Fruit fly (Drosophila melanogaster) whole organism, embryonic: ENCODE measurements around the gene LManV.

Experiments
- Awh ChIP-seq: fragments of 200-800 bp; sonication (Bioruptor generic); IDR thresholded peaks from 2 replicates; pipeline ENCODE4, ENCODE4 v1.3.6; 2022; ENCODE audit warnings: missing biosample characterization, missing genetic modification characterization
- CG10267 ChIP-seq: fragments of 200-800 bp; sonication (Bioruptor generic); optimal IDR thresholded peaks from 2 replicates; lab custom pipeline; 2018; ENCODE audit warnings: missing biosample characterization, mild to moderate bottlenecking, missing genetic modification characterization, moderate library complexity
- CG10321 ChIP-seq: fragments of 200-800 bp; sonication (Bioruptor generic); IDR thresholded peaks from 2 replicates; pipeline ENCODE4 v1.3.6; 2022; ENCODE audit warnings: missing biosample characterization, missing genetic modification characterization
- CG11398 ChIP-seq: fragments of 200-800 bp; sonication (Bioruptor generic); optimal IDR thresholded peaks from 2 replicates; lab custom pipeline; 2016; ENCODE audit warnings: missing biosample characterization, missing genetic modification characterization
- CG14667 ChIP-seq: fragments of 200-800 bp; sonication (Bioruptor generic); IDR thresholded peaks from 2 replicates; pipeline ENCODE4 v1.3.6; 2022; ENCODE audit warnings: missing biosample characterization, missing genetic modification characterization
- CG14710 ChIP-seq: fragments of 200-800 bp; sonication (Bioruptor generic); optimal IDR thresholded peaks from 3 replicates; lab custom pipeline; 2019; ENCODE audit warnings: missing biosample characterization, mild to moderate bottlenecking, missing genetic modification characterization, moderate library complexity
- CG14860 ChIP-seq: fragments of 200-800 bp; sonication (Bioruptor generic); IDR thresholded peaks from 3 replicates; pipeline ENCODE4 v1.3.6; 2022; ENCODE audit warnings: missing biosample characterization, missing genetic modification characterization; ENCODE audit not compliant: partially characterized antibody
- CG17186 ChIP-seq: fragments of 200-800 bp; sonication (Bioruptor generic); optimal IDR thresholded peaks from 3 replicates; lab custom pipeline; 2017; ENCODE audit warnings: missing biosample characterization, missing genetic modification reagents, missing genetic modification characterization
- CG1832 ChIP-seq: fragments of 200-800 bp; sonication (Bioruptor generic); optimal IDR thresholded peaks from 2 replicates; lab custom pipeline; 2017; ENCODE audit warnings: missing biosample characterization, mild to moderate bottlenecking, missing genetic modification characterization, inconsistent platforms
- CG18476 ChIP-seq: fragments of 200-800 bp; sonication (Bioruptor generic); optimal IDR thresholded peaks from 2 replicates; lab custom pipeline; 2016; ENCODE audit warnings: missing biosample characterization, mild to moderate bottlenecking, missing genetic modification characterization
- CG2129 ChIP-seq: fragments of 200-800 bp; sonication (Bioruptor generic); IDR thresholded peaks from 2 replicates; pipeline ENCODE4 v1.3.6; 2022; ENCODE audit warnings: missing biosample characterization, missing genetic modification characterization; ENCODE audit not compliant: partially characterized antibody
- CG31365 ChIP-seq: fragments of 200-800 bp; sonication (Bioruptor generic); optimal IDR thresholded peaks from 2 replicates; lab custom pipeline; 2018; ENCODE audit warnings: missing biosample characterization, mild to moderate bottlenecking, missing genetic modification characterization
- CG3163 ChIP-seq: fragments of 200-800 bp; sonication (Bioruptor generic); optimal IDR thresholded peaks from 3 replicates; lab custom pipeline; 2016; ENCODE audit warnings: missing biosample characterization, missing genetic modification characterization
- CG34224 ChIP-seq: fragments of 200-800 bp; sonication (Bioruptor generic); IDR thresholded peaks from 3 replicates; pipeline ENCODE4 v1.3.6; 2022; ENCODE audit warnings: missing biosample characterization, missing genetic modification characterization; ENCODE audit not compliant: partially characterized antibody
- CG3838 ChIP-seq: fragments of 200-800 bp; sonication (Bioruptor generic); optimal IDR thresholded peaks from 3 replicates; lab custom pipeline; 2016; ENCODE audit warnings: missing biosample characterization, missing genetic modification characterization
- CG4707 ChIP-seq: fragments of 200-800 bp; sonication (Bioruptor generic); optimal IDR thresholded peaks from 2 replicates; lab custom pipeline; 2018; ENCODE audit warnings: missing biosample characterization, mild to moderate bottlenecking, missing genetic modification characterization, moderate library complexity
- CG6272 ChIP-seq: fragments of 200-800 bp; sonication (Bioruptor generic); IDR thresholded peaks from 2 replicates; pipeline ENCODE4 v1.3.6; 2022; ENCODE audit warnings: missing biosample characterization, missing genetic modification characterization
- CG6689 ChIP-seq: fragments of 200-800 bp; sonication (Bioruptor generic); IDR thresholded peaks from 2 replicates; pipeline ENCODE4 v1.3.6; 2022; ENCODE audit warnings: missing biosample characterization, missing genetic modification characterization
- CG8944 ChIP-seq: fragments of 200-800 bp; sonication (Bioruptor generic); optimal IDR thresholded peaks from 3 replicates; lab custom pipeline; 2016; ENCODE audit warnings: missing biosample characterization, missing genetic modification characterization
- CG9876 ChIP-seq: fragments of 200-800 bp; sonication (Bioruptor generic); optimal IDR thresholded peaks from 2 replicates; lab custom pipeline; 2016; ENCODE audit warnings: missing biosample characterization, missing genetic modification characterization
- CTCF ChIP-seq: fragments of 200-800 bp; sonication (Bioruptor generic); optimal IDR thresholded peaks from 2 replicates; lab custom pipeline; 2017; ENCODE audit warnings: missing biosample characterization, mild to moderate bottlenecking, missing genetic modification characterization, moderate library complexity
- CkIIα-i1 ChIP-seq: fragments of 200-800 bp; sonication (Bioruptor generic); IDR thresholded peaks from 2 replicates; pipeline ENCODE4 v1.3.6; 2022; ENCODE audit warnings: missing biosample characterization, missing genetic modification characterization
- CoRest ChIP-seq: fragments of 200-800 bp; sonication (Bioruptor generic); optimal IDR thresholded peaks from 3 replicates; lab custom pipeline; 2018; ENCODE audit warnings: missing biosample characterization, mild to moderate bottlenecking, missing genetic modification characterization, moderate library complexity
- CrebB ChIP-seq: fragments of 200-800 bp; sonication (Bioruptor generic); optimal IDR thresholded peaks from 3 replicates; lab custom pipeline; 2018; ENCODE audit warnings: missing biosample characterization, mild to moderate bottlenecking, missing genetic modification characterization
- Dfd ChIP-seq, 2 experiments: fragments of >200 bp; optimal IDR thresholded peaks; 2 replicates each; lab custom pipeline; 2017; ENCODE audit warnings: missing biosample characterization in 2 of 2, missing genetic modification characterization in 2 of 2
- Dll ChIP-seq: fragments of 200-800 bp; sonication (Bioruptor generic); IDR thresholded peaks from 4 replicates; pipeline ENCODE4 v1.3.6; 2022; ENCODE audit warnings: missing biosample characterization, missing genetic modification characterization; ENCODE audit not compliant: partially characterized antibody
- ERR ChIP-seq: fragments of 200-800 bp; sonication (Bioruptor generic); optimal IDR thresholded peaks from 2 replicates; lab custom pipeline; 2016; ENCODE audit warnings: missing biosample characterization, missing genetic modification characterization
- Fer1 ChIP-seq: fragments of 200-800 bp; sonication (Bioruptor generic); optimal IDR thresholded peaks from 2 replicates; lab custom pipeline; 2017; ENCODE audit warnings: missing biosample characterization, mild to moderate bottlenecking, missing genetic modification characterization
- H15 ChIP-seq: fragments of 200-800 bp; sonication (Bioruptor generic); IDR thresholded peaks from 3 replicates; pipeline ENCODE4 v1.3.6; 2022; ENCODE audit warnings: missing biosample characterization, missing genetic modification characterization
- Hey ChIP-seq: fragments of 200-800 bp; sonication (Bioruptor generic); optimal IDR thresholded peaks from 3 replicates; lab custom pipeline; 2018; ENCODE audit warnings: missing biosample characterization, mild to moderate bottlenecking, missing genetic modification characterization
- HmgZ ChIP-seq: fragments of 200-800 bp; sonication (Bioruptor generic); optimal IDR thresholded peaks from 2 replicates; lab custom pipeline; 2018; ENCODE audit warnings: missing biosample characterization, mild to moderate bottlenecking, missing genetic modification characterization
- Jarid2 ChIP-seq: fragments of 200-800 bp; sonication (Bioruptor generic); optimal IDR thresholded peaks from 3 replicates; lab custom pipeline; 2017; ENCODE audit warnings: mild to moderate bottlenecking, missing biosample characterization, missing genetic modification reagents, missing genetic modification characterization
- Max ChIP-seq: fragments of 200-800 bp; sonication (Bioruptor generic); optimal IDR thresholded peaks from 2 replicates; lab custom pipeline; 2016; ENCODE audit warnings: missing biosample characterization, mild to moderate bottlenecking, missing genetic modification characterization
- NK7.1 ChIP-seq: fragments of 200-800 bp; sonication (Bioruptor generic); optimal IDR thresholded peaks from 3 replicates; lab custom pipeline; 2016; ENCODE audit warnings: missing biosample characterization, missing genetic modification characterization
- Nf-YB ChIP-seq: fragments of 200-800 bp; sonication (Bioruptor generic); optimal IDR thresholded peaks from 3 replicates; lab custom pipeline; 2019; ENCODE audit warnings: missing biosample characterization, mild to moderate bottlenecking, missing genetic modification characterization, moderate library complexity
- Scr ChIP-seq: fragments of 200-800 bp; sonication (Bioruptor generic); IDR thresholded peaks from 2 replicates; pipeline ENCODE4 v1.3.6; 2022; ENCODE audit warnings: missing biosample characterization, missing genetic modification characterization; ENCODE audit not compliant: partially characterized antibody
- al ChIP-seq: fragments of 200-800 bp; sonication (Bioruptor generic); IDR thresholded peaks from 2 replicates; pipeline ENCODE4 v1.3.6; 2022; ENCODE audit warnings: missing biosample characterization, missing genetic modification characterization
- bigmax ChIP-seq: fragments of 200-800 bp; sonication (Bioruptor generic); optimal IDR thresholded peaks from 2 replicates; lab custom pipeline; 2018; ENCODE audit warnings: missing biosample characterization, mild to moderate bottlenecking, missing genetic modification characterization
- chif ChIP-seq, 2 experiments: fragments of 200-800 bp; sonication (Bioruptor generic); optimal IDR thresholded peaks; 3 replicates each; lab custom pipeline; 2016; ENCODE audit warnings: missing biosample characterization in 2 of 2, missing genetic modification characterization in 2 of 2
- croc ChIP-seq: fragments of 200-800 bp; sonication (Bioruptor generic); conservative IDR thresholded peaks from 3 replicates; pipeline ENCODE4 v1.3.6; 2022; ENCODE audit warnings: missing biosample characterization, missing genetic modification characterization
- da ChIP-seq: fragments of 200-800 bp; sonication (Bioruptor generic); optimal IDR thresholded peaks from 2 replicates; lab custom pipeline; 2016; ENCODE audit warnings: missing biosample characterization, missing genetic modification characterization
- ems ChIP-seq: fragments of 200-800 bp; sonication (Bioruptor generic); optimal IDR thresholded peaks from 3 replicates; lab custom pipeline; 2016; ENCODE audit warnings: missing biosample characterization, missing genetic modification characterization
- eve ChIP-seq, 2 experiments: fragments of >200 bp; optimal IDR thresholded peaks; 2 replicates each; lab custom pipeline; 2017; ENCODE audit warnings: missing biosample characterization in 2 of 2, missing genetic modification characterization in 2 of 2
- eyg ChIP-seq: fragments of 200-800 bp; sonication (Bioruptor generic); optimal IDR thresholded peaks from 3 replicates; lab custom pipeline; 2016; ENCODE audit warnings: missing biosample characterization, missing genetic modification characterization
- hbn ChIP-seq: fragments of 200-800 bp; sonication (Bioruptor generic); IDR thresholded peaks from 2 replicates; pipeline ENCODE4 v1.3.6; 2022; ENCODE audit warnings: missing biosample characterization, missing genetic modification characterization; ENCODE audit not compliant: partially characterized antibody
- jumu ChIP-seq: fragments of 200-800 bp; sonication (Bioruptor generic); optimal IDR thresholded peaks from 3 replicates; lab custom pipeline; 2016; ENCODE audit warnings: missing biosample characterization, missing genetic modification characterization
- mam ChIP-seq: fragments of 200-800 bp; sonication (Bioruptor generic); optimal IDR thresholded peaks from 3 replicates; lab custom pipeline; 2016; ENCODE audit warnings: missing biosample characterization, missing genetic modification characterization
- otp ChIP-seq: fragments of 200-800 bp; sonication (Bioruptor generic); IDR thresholded peaks from 3 replicates; pipeline ENCODE4, ENCODE4 v1.3.6; 2022; ENCODE audit warnings: missing biosample characterization, missing genetic modification characterization
- pita ChIP-seq: fragments of 200-800 bp; sonication (Bioruptor generic); optimal IDR thresholded peaks from 2 replicates; lab custom pipeline; 2017; ENCODE audit warnings: missing biosample characterization, mild to moderate bottlenecking, missing genetic modification characterization
- sd ChIP-seq: fragments of 200-800 bp; sonication (Bioruptor generic); optimal IDR thresholded peaks from 3 replicates; lab custom pipeline; 2018; ENCODE audit warnings: missing biosample characterization, mild to moderate bottlenecking, missing genetic modification characterization, moderate library complexity
- sug ChIP-seq: fragments of 200-800 bp; optimal IDR thresholded peaks from 2 replicates; lab custom pipeline; 2019; ENCODE audit warnings: missing biosample characterization, mild to moderate bottlenecking, missing genetic modification characterization, moderate library complexity
- usp ChIP-seq: fragments of >200 bp; optimal IDR thresholded peaks from 2 replicates; lab custom pipeline; 2017; ENCODE audit warnings: missing biosample characterization, missing genetic modification characterization

Gene LManV

DNA sequence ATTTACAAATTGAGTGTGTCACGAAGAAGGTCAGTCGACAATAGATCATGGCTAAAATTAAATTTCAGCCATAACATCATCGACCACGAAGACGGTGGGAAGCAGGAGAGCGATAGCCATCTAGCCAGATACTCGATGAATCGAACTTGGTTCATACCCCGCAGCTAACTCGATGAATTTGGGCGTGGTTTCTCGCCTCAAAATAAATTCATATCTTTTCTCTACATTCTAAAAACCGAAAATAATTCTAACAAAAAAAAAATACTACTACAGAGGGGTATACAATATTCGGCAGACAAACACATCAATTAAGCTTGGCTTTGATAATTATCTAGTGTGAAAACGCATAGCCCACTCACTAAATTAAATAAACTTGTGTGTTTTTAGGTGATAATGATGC lies 43.4 kb downstream of the LManV start (continued):
- TF ChIP-seq sug (no peak), CG8944 (GFP tag; lab: Kevin White, UChicago) (no peak), CG10267 (tag; lab: Kevin White, UChicago) (peak; percentile 0), usp (GFP tag; lab: Kevin White, UChicago) (no peak), hbn (GFP tag; lab: Robert Waterston, UW) (no peak), CG18476 (GFP tag; lab: Kevin White, UChicago) (no peak), Dll (GFP tag; lab: Robert Waterston, UW) (no peak), Awh (GFP tag; lab: Robert Waterston, UW) (peak; percentile 62), HmgZ (tag; lab: Kevin White, UChicago) (no peak), Nf-YB (GFP tag; lab: Kevin White, UChicago) (no peak), CG4707 (GFP tag; lab: Kevin White, UChicago) (no peak), CG10321 (GFP tag; lab: Robert Waterston, UW) (no peak), CG34224 (GFP tag; lab: Robert Waterston, UW) (no peak), jumu (GFP tag; lab: Kevin White, UChicago) (no peak), CG6272 (GFP tag; lab: Robert Waterston, UW) (no peak; the same call in 1 of the 2 replicates), Dfd (GFP tag; optimal IDR thresholded peaks at IDR 0.05; lab: Kevin White, UChicago) (no peak), Scr (no peak), CG14667 (GFP tag; lab: Robert Waterston, UW) (no peak), otp (GFP tag; lab: Robert Waterston, UW) (0 out of 3 replicates have a peak, but pooled peaks have one; percentile 52), ems (GFP tag; lab: Kevin White, UChicago) (no peak), CG14710 (no peak), ERR (GFP tag; lab: Kevin White, UChicago) (no peak), CrebB (tag; lab: Kevin White, UChicago) (no peak), CG9876 (no peak), CG11398 (GFP tag; lab: Kevin White, UChicago) (no peak), CG3838 (GFP tag; lab: Kevin White, UChicago) (no peak), mam (GFP tag; lab: Kevin White, UChicago) (no peak), Fer1 (GFP tag; lab: Kevin White, UChicago) (no peak), Jarid2 (GFP tag; lab: Kevin White, UChicago) (no peak), pita (no peak), CkIIα-i1 (GFP tag; lab: Robert Waterston, UW) (no peak), sd (tag; lab: Kevin White, UChicago) (no peak), CG31365 (tag; lab: Kevin White, UChicago) (no peak), H15 (GFP tag; lab: Robert Waterston, UW) (peak; percentile 72), CG17186 (GFP tag; lab: Kevin White, UChicago) (no peak), CG6689 (GFP tag; lab: Robert Waterston, UW) (0 out of 2 replicates have a peak, but pooled peaks have one; percentile 16), Max (GFP tag; lab: Kevin White, UChicago) (no peak), CG1832 (GFP tag; lab: Kevin White, UChicago) (no peak), CTCF (GFP tag; lab: Kevin White, UChicago) (no peak), chif (GFP tag; optimal IDR thresholded peaks at IDR 0.05; lab: Kevin White, UChicago) (peak in 1 of 2 experiments; percentile 4), NK7.1 (GFP tag; lab: Kevin White, UChicago) (no peak), CG2129 (GFP tag; lab: Robert Waterston, UW) (no peak), eyg (GFP tag; lab: Kevin White, UChicago) (no peak), Hey (tag; lab: Kevin White, UChicago) (no peak), CG14860 (GFP tag; lab: Robert Waterston, UW) (no peak), bigmax (GFP tag; lab: Kevin White, UChicago) (no peak), eve (GFP tag; optimal IDR thresholded peaks at IDR 0.05; lab: Kevin White, UChicago) (no peak), al (GFP tag; lab: Robert Waterston, UW) (no peak), croc (GFP tag; lab: Robert Waterston, UW) (no peak), CoRest (tag; lab: Kevin White, UChicago) (no peak), da (no peak), CG3163 (GFP tag; lab: Kevin White, UChicago) (no peak)
